Worm (Caenorhabditis elegans) whole organism, dauer: Measurements from ENCODE around the gene eral-1.

ENCODE experiments used
- unc-62 ChIP-seq: sonication (generic microtip); optimal IDR thresholded peaks from 2 replicates; lab custom pipeline; 2017; ENCODE audit warnings: missing biosample characterization, missing genetic modification reagents, missing genetic modification characterization

eral-1 gene

DNA sequence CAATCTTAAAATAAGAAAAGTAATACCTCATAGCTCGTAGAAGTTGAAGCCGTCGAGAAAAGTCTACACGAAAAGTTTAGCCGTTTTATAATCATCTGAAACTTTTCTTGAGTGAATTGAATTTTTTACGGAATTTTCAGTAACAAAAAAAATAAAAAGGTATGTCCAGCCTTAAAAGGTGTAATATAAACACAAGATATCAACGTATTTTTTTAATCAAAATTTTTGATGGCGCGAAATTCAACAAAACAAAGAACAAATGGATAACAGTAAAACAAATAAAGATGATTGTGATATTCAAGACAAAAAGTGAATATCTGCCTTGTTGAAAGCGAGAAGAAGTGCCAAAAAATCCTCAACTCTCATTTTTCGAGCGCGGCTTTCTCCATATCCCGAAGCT is at the start of gene eral-1:
eral-1 (minus strand) TSS at position 101 of the 400 bp plus-strand sequence.
- TF ChIP-seq unc-62 (GFP tag; lab: Kevin White, UChicago) = no peak

DNA sequence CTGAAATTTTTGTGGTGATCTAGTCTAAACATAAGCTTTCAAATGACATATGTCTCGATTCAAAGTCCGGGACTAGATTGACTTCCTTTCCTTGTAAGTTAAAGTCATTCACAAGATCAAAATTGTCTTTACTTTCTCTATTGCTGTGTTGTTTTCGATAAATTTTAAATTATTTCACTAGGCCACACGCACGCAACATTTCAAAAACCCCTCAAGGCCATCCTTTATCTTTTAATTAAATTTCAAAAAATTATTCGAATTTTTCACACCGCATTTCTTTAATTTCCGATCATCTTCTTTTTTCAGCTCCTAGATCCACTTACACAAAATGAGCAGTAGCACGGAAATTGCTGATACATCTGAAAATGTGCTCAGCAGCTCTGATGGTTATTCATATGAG is 46.7 kb upstream of the eral-1 start, which contains the start of gene ZK1307.7:
ZK1307.7 (plus strand) TSS at position 301 of the 400 bp plus-strand sequence.
- TF ChIP-seq unc-62 (GFP tag; lab: Kevin White, UChicago) = no peak

DNA sequence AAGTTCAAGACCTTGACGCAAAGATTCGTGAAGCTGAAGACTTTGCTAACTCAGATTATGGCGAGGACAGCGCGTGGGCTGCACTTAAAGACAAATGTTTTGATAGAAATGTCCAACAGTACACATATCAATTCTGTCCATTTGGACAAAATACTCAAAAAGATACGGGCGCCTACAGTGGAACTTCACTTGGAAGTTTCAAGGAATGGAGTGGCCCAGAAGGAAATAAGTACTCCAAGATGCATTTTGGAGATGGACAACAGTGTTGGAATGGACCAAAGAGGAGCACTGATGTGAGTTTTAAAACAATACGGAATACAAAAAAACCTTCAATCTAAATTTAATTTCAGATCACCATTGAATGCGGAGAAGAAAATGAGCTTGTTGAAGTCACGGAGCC is 36.4 kb upstream of the eral-1 start:
- no peak for TF ChIP-seq unc-62 (GFP tag; lab: Kevin White, UChicago)

DNA sequence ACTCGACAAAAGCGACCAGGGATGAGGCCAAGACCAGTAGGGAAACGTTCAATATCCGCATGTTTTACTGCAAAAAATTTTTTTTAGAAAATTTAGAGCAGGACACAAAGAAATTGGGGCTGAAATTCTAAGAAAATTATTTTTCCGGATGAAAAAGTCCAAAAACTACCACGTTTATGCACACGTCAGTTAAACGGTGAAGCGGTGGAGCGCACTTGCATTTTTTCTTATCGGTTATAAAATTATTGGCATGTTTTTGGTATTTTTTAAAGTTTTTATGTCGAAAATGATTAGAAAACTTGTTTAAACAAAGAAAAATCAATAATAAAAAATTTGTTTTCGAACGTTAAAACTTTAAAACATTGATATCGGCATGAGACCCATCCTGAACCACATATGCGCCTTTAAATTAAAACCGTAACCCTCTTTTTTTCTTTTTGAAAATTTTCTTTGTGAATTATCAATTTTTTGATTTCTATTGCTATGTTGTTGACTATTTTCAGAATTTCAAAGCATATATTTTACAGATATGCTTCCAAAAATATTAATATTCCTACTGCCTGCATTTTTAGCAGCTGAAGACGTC is 34.6 kb upstream of the eral-1 start, which contains the start of the genes dnj-20 and ZK1307.8:
dnj-20 (minus strand) TSS at position 67 of the 586 bp plus-strand sequence.
ZK1307.8 (plus strand) TSS at position 504 of the 586 bp plus-strand sequence.
- TF ChIP-seq unc-62 (GFP tag; lab: Kevin White, UChicago) = no peak

DNA sequence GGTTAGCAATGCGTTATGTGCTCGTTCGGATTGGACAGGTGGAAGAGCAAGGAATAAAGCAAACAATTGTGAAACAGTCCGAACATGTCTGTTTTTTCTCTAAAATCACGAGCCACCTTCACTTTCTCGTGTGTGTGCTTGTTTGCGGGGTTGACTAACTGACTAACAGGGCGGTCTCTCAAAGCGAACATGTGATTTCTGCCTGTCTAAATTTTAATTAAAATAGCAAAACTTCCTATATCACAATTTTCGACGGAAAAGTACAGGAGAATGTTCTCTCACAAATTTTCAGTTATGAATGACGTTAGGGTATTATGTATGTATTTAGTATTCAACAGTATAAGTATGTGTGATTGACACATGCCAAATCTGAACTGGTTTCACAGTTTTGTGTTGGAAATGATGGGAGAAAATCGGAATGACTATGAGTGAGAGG is 32.4 kb upstream of the eral-1 start:
- no peak for TF ChIP-seq unc-62 (GFP tag; lab: Kevin White, UChicago)

DNA sequence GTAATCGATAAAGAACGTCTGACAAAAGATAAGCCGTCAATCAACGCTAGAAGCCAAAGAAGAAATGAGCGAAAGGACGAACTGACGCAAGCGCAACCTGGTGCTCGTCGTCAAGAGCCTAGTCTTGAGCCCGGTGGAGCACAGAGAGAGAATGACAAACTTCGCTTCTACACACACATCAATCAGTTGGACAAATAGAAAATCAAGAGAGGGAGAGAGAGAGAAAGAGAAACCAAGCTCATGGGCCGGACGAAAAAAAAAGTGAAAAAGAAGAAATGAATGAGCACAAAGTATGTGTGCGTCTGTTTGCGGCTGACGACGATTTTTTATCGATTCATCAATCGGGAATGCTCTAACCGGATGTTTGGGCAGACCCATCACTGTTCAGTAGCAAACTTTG is 31.6 kb upstream of the eral-1 start:
- TF ChIP-seq unc-62 (GFP tag; lab: Kevin White, UChicago) = no peak

ce11 chrII:9620616-9621015 is 31.0 kb upstream of the eral-1 start:
- no peak for TF ChIP-seq unc-62 (GFP tag; lab: Kevin White, UChicago)

- no peak for TF ChIP-seq unc-62 (GFP tag; lab: Kevin White, UChicago)
Measured at ce11 chrII:9619995-9620535, 30.5 kb upstream of the eral-1 start.

ce11 chrII:9619402-9619862 is 29.9 kb upstream of the eral-1 start:
- no peak for TF ChIP-seq unc-62 (GFP tag; lab: Kevin White, UChicago)

- TF ChIP-seq unc-62 (GFP tag; lab: Kevin White, UChicago) = no peak
Measured at ce11 chrII:9618759-9619158, 29.2 kb upstream of the eral-1 start.

DNA sequence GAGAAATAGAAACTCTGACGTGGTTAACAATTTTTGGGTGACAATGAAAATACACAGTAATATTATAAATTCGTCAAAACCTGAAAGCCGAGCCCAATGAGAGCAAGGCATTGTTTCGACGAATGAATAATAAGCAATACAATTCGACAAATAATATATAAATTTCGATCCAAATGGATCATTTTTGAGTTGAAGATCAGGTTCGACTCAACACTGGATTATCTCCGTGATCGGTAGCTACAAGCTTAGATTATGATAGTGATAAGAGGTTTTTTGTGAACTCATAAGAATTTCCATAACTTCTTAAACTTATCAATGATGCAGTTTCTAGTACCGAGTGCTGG is 28.3 kb upstream of the eral-1 start:
- no peak for TF ChIP-seq unc-62 (GFP tag; lab: Kevin White, UChicago)

DNA sequence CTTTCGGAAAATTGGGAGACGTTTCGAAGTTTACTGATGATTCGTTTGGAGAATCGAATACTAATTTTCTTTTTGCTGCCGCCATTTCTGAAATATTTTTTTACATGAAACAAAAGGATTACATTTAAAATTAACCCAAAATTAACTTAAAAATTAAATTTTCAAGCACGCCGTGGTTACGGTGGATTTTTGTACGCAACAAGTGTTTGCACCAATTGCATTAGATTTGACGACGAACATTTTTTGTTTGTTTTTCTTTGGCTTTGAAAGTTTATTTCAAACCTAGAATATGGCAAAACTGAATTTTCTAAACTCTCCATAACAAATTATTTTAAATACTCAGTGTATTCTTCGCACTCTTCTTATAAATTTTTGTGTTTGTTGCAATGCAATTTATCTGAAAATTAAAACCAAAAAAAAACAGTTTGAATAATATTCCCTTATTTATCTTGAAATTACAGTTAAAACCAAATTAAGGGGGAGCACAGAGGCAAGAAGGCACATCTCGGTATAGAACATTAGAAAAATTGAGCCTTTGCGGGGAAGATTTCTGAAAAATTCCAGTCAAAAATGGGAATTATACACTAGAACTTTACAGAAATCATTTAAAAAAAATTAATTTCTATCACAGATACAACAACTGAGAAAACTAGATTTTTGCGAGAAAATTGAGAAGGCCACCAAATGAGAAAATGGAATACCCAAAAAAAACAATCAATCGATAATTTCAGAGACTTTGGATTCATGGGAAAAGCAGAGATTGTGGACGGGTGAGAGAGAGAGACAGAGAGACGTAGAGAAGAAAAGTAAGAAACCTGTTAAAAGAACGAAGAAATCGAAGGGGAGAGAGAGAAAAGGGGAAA is 27.7 kb upstream of the eral-1 start, which contains the start of gene hal-3:
hal-3 (minus strand) TSS at position 87 of the 863 bp plus-strand sequence.
- TF ChIP-seq unc-62 (GFP tag; lab: Kevin White, UChicago) = no peak

ce11 chrII:9614728-9615127 is 25.2 kb upstream of the eral-1 start, which contains the start of gene hlh-6:
Gene hlh-6, minus strand, starts transcription at chrII:9614828.
- TF ChIP-seq unc-62 (GFP tag; lab: Kevin White, UChicago) = no peak

ce11 chrII:9611347-9611923 is 21.9 kb upstream of the eral-1 start, which contains the start of the genes T15H9.5 and T15H9.4:
Gene T15H9.5, minus strand, starts transcription at chrII:9611447.
Gene T15H9.4, plus strand, starts transcription at chrII:9611873.
- TF ChIP-seq unc-62 (GFP tag; lab: Kevin White, UChicago) = no peak

ce11 chrII:9609296-9609695 is 19.7 kb upstream of the eral-1 start, which contains the start of gene pap-2:
Gene pap-2, minus strand, starts transcription at chrII:9609396.
- no peak for TF ChIP-seq unc-62 (GFP tag; lab: Kevin White, UChicago)
